Worm (Caenorhabditis elegans) whole organism, young adult: Measurements from ENCODE around the gene ZC239.15.

ENCODE experiments used
- B0019.2 ChIP-seq: fragments of 200-800 bp; sonication (Bioruptor generic); conservative IDR thresholded peaks from 2 replicates; pipeline ENCODE4 v1.3.6; 2022; ENCODE audit warnings: missing genetic modification reagents, missing genetic modification characterization, missing compliant biosample characterization
- B0035.1 ChIP-seq: sonication (generic microtip); optimal IDR thresholded peaks from 2 replicates; lab custom pipeline; 2016; ENCODE audit warnings: missing genetic modification characterization, mild to moderate bottlenecking, missing compliant biosample characterization, missing genotype, missing genetic modification reagents
- B0261.1 ChIP-seq: sonication (generic microtip); optimal IDR thresholded peaks from 2 replicates; lab custom pipeline; 2016; ENCODE audit warnings: mild to moderate bottlenecking, missing genetic modification characterization, moderate library complexity, missing compliant biosample characterization
- B0336.3 ChIP-seq: fragments of 200-800 bp; sonication (Bioruptor generic); IDR thresholded peaks from 2 replicates; pipeline ENCODE4 v1.3.6; 2022; ENCODE audit warnings: missing genetic modification characterization, missing compliant biosample characterization
- C06A6.2 ChIP-seq: fragments of 200-800 bp; sonication (Bioruptor generic); conservative IDR thresholded peaks from 2 replicates; pipeline ENCODE4 v1.3.6; 2022; ENCODE audit warnings: missing genetic modification characterization, missing compliant biosample characterization
- C17E4.6 ChIP-seq: fragments of 200-800 bp; sonication (Bioruptor generic); IDR thresholded peaks from 2 replicates; pipeline ENCODE4 v1.3.6; 2022; ENCODE audit warnings: missing genetic modification reagents, missing genetic modification characterization, missing compliant biosample characterization
- F33H1.4 ChIP-seq: fragments of 200-800 bp; sonication (Bioruptor generic); IDR thresholded peaks from 2 replicates; pipeline ENCODE4 v1.3.6; 2022; ENCODE audit warnings: missing genetic modification reagents, missing genetic modification characterization, missing compliant biosample characterization
- F39B2.1 ChIP-seq: fragments of 200-800 bp; sonication (Bioruptor generic); IDR thresholded peaks from 2 replicates; pipeline ENCODE4 v1.3.6; 2022; ENCODE audit warnings: missing genetic modification reagents, missing genetic modification characterization, missing compliant biosample characterization
- F49E8.2 ChIP-seq: sonication (generic microtip); optimal IDR thresholded peaks from 3 replicates; lab custom pipeline; 2017; ENCODE audit warnings: missing genetic modification characterization, mild to moderate bottlenecking, missing compliant biosample characterization, antibody characterized with exemption, moderate library complexity; ENCODE audit not compliant: insufficient read depth
- F55B11.4 ChIP-seq: sonication (generic microtip); optimal IDR thresholded peaks from 2 replicates; lab custom pipeline; 2016; ENCODE audit warnings: missing compliant biosample characterization, missing genetic modification characterization, borderline replicate concordance; ENCODE audit not compliant: insufficient read depth
- F57C9.4 ChIP-seq: sonication (generic microtip); optimal IDR thresholded peaks from 2 replicates; lab custom pipeline; 2017; ENCODE audit warnings: mild to moderate bottlenecking, missing genetic modification characterization, missing compliant biosample characterization
- Y53F4B.3 ChIP-seq: fragments of 200-800 bp; sonication (Bioruptor generic); IDR thresholded peaks from 2 replicates; pipeline ENCODE4 v1.3.6; 2022; ENCODE audit warnings: missing genetic modification reagents, missing genetic modification characterization, missing compliant biosample characterization
- Y67H2A.10 ChIP-seq: fragments of 200-800 bp; sonication (Bioruptor generic); conservative IDR thresholded peaks from 2 replicates; pipeline ENCODE4 v1.3.6; 2022; ENCODE audit warnings: missing genetic modification reagents, missing genetic modification characterization, missing compliant biosample characterization
- Y95B8A.8 ChIP-seq: fragments of 200-800 bp; sonication (Bioruptor generic); IDR thresholded peaks from 2 replicates; pipeline ENCODE4 v1.3.6; 2022; ENCODE audit warnings: missing genetic modification reagents, missing genetic modification characterization, missing compliant biosample characterization
- aptf-2 ChIP-seq: fragments of 200-800 bp; sonication (Bioruptor generic); conservative IDR thresholded peaks from 2 replicates; pipeline ENCODE4 v1.3.6; 2022; ENCODE audit warnings: missing genetic modification reagents, missing genetic modification characterization, missing compliant biosample characterization
- aptf-3 ChIP-seq: fragments of 200-800 bp; sonication (Bioruptor generic); IDR thresholded peaks from 2 replicates; pipeline ENCODE4 v1.3.6; 2022; ENCODE audit warnings: missing genetic modification characterization, missing compliant biosample characterization
- atf-7 ChIP-seq: sonication (generic microtip); optimal IDR thresholded peaks from 2 replicates; lab custom pipeline; 2017; ENCODE audit warnings: mild to moderate bottlenecking, missing genetic modification characterization, missing compliant biosample characterization
- athp-1 ChIP-seq: sonication (generic microtip); optimal IDR thresholded peaks from 2 replicates; lab custom pipeline; 2017; ENCODE audit warnings: mild to moderate bottlenecking, missing genetic modification characterization, missing compliant biosample characterization
- attf-5 ChIP-seq: fragments of 200-800 bp; sonication (Bioruptor generic); optimal IDR thresholded peaks from 2 replicates; lab custom pipeline; 2018; ENCODE audit warnings: mild to moderate bottlenecking, missing genetic modification characterization, missing compliant biosample characterization
- attf-6 ChIP-seq: fragments of 200-800 bp; sonication (Bioruptor generic); IDR thresholded peaks from 2 replicates; pipeline ENCODE4 v1.3.6; 2022; ENCODE audit warnings: missing genetic modification reagents, missing genetic modification characterization, missing compliant biosample characterization
- ceh-100 ChIP-seq: fragments of 200-800 bp; sonication (Bioruptor generic); IDR thresholded peaks from 2 replicates; pipeline ENCODE4 v1.3.6; 2022; ENCODE audit warnings: missing genetic modification reagents, missing genetic modification characterization, missing compliant biosample characterization
- chd-7 ChIP-seq: sonication (generic microtip); optimal IDR thresholded peaks from 2 replicates; lab custom pipeline; 2016; ENCODE audit warnings: mild to moderate bottlenecking, missing genetic modification characterization, moderate library complexity, missing compliant biosample characterization
- die-1 ChIP-seq: sonication (generic microtip); optimal IDR thresholded peaks from 2 replicates; lab custom pipeline; 2016; ENCODE audit warnings: missing genotype, mild to moderate bottlenecking, missing genetic modification characterization, missing compliant biosample characterization
- dox-1 ChIP-seq: fragments of 200-800 bp; sonication (Bioruptor generic); IDR thresholded peaks from 2 replicates; pipeline ENCODE4 v1.3.6; 2022; ENCODE audit warnings: missing genetic modification reagents, missing genetic modification characterization, missing compliant biosample characterization
- dpl-1 ChIP-seq: fragments of 150-350 bp; optimal IDR thresholded peaks from 2 replicates; lab custom pipeline; 2014; ENCODE audit warnings: missing biosample characterization, missing genetic modification reagents, missing genetic modification characterization
- efl-1 ChIP-seq: fragments of 150-350 bp; optimal IDR thresholded peaks from 2 replicates; lab custom pipeline; 2014; ENCODE audit warnings: missing biosample characterization, missing genetic modification reagents, missing genetic modification characterization
- egl-18 ChIP-seq: fragments of 200-800 bp; sonication (Bioruptor generic); IDR thresholded peaks from 2 replicates; pipeline ENCODE4 v1.3.6; 2022; ENCODE audit warnings: missing genetic modification reagents, missing genetic modification characterization, missing compliant biosample characterization
- ets-4 ChIP-seq: fragments of 200-800 bp; sonication (Bioruptor generic); optimal IDR thresholded peaks from 2 replicates; lab custom pipeline; 2018; ENCODE audit warnings: mild to moderate bottlenecking, missing genetic modification characterization, missing compliant biosample characterization
- hmg-1.2 ChIP-seq: fragments of 200-800 bp; sonication (Bioruptor generic); IDR thresholded peaks from 2 replicates; pipeline ENCODE4 v1.3.6; 2022; ENCODE audit warnings: missing genetic modification reagents, missing genetic modification characterization, missing compliant biosample characterization
- hsf-1 ChIP-seq: fragments of 200-800 bp; sonication (Bioruptor generic); IDR thresholded peaks from 2 replicates; pipeline ENCODE4 v1.3.6; 2022; ENCODE audit warnings: missing genetic modification reagents, missing genetic modification characterization, missing compliant biosample characterization
- lin-26 ChIP-seq: fragments of 200-800 bp; sonication (Bioruptor generic); IDR thresholded peaks from 2 replicates; pipeline ENCODE4 v1.3.6; 2022; ENCODE audit warnings: missing genetic modification reagents, missing genetic modification characterization, missing compliant biosample characterization
- lin-40 ChIP-seq: sonication (generic microtip); optimal IDR thresholded peaks from 2 replicates; lab custom pipeline; 2016; ENCODE audit warnings: missing genetic modification characterization, mild to moderate bottlenecking, missing compliant biosample characterization, missing genotype, missing genetic modification reagents
- lin-54 ChIP-seq: fragments of 200-800 bp; sonication (Bioruptor generic); optimal IDR thresholded peaks from 2 replicates; lab custom pipeline; 2018; ENCODE audit warnings: mild to moderate bottlenecking, missing genetic modification characterization, missing compliant biosample characterization
- madf-6 ChIP-seq: fragments of 200-800 bp; sonication (Bioruptor generic); IDR thresholded peaks from 2 replicates; pipeline ENCODE4 v1.3.6; 2022; ENCODE audit warnings: missing genetic modification reagents, missing genetic modification characterization, missing compliant biosample characterization
- mxl-1 ChIP-seq: sonication (generic microtip); optimal IDR thresholded peaks from 2 replicates; lab custom pipeline; 2016; ENCODE audit warnings: missing genetic modification characterization, missing compliant biosample characterization
- nfya-1 ChIP-seq: sonication (generic microtip); optimal IDR thresholded peaks from 2 replicates; lab custom pipeline; 2017; ENCODE audit warnings: antibody characterized with exemption, missing compliant biosample characterization, missing genetic modification characterization, borderline replicate concordance; ENCODE audit not compliant: insufficient read depth
- nfyb-1 ChIP-seq: fragments of 200-800 bp; sonication (Bioruptor generic); IDR thresholded peaks from 2 replicates; pipeline ENCODE4 v1.3.6; 2022; ENCODE audit warnings: missing genetic modification reagents, missing genetic modification characterization, missing compliant biosample characterization
- nhr-80 ChIP-seq: sonication (generic microtip); optimal IDR thresholded peaks from 2 replicates; lab custom pipeline; 2016; ENCODE audit warnings: missing genetic modification characterization, missing compliant biosample characterization
- pbrm-1 ChIP-seq: fragments of 200-800 bp; sonication (Bioruptor generic); IDR thresholded peaks from 2 replicates; pipeline ENCODE4 v1.3.6; 2022; ENCODE audit warnings: missing genetic modification reagents, missing genetic modification characterization, missing compliant biosample characterization
- rcor-1 ChIP-seq: fragments of 200-800 bp; sonication (Bioruptor generic); IDR thresholded peaks from 2 replicates; pipeline ENCODE4 v1.3.6; 2022; ENCODE audit warnings: missing genetic modification reagents, missing genetic modification characterization, missing compliant biosample characterization
- sdz-38 ChIP-seq: sonication (generic microtip); optimal IDR thresholded peaks from 2 replicates; lab custom pipeline; 2016; ENCODE audit warnings: missing genotype, missing genetic modification characterization, missing compliant biosample characterization
- sptf-2 ChIP-seq: fragments of 200-800 bp; sonication (Bioruptor generic); optimal IDR thresholded peaks from 2 replicates; lab custom pipeline; 2018; ENCODE audit warnings: mild to moderate bottlenecking, missing genetic modification characterization, missing compliant biosample characterization
- tlf-1 ChIP-seq: fragments of 200-800 bp; sonication (Bioruptor generic); optimal IDR thresholded peaks from 2 replicates; lab custom pipeline; 2018; ENCODE audit warnings: mild to moderate bottlenecking, missing genetic modification characterization, missing compliant biosample characterization
- unc-62 ChIP-seq: fragments of 150-350 bp; optimal IDR thresholded peaks from 2 replicates; lab custom pipeline; 2014; ENCODE audit warnings: missing biosample characterization, missing genetic modification reagents, missing genetic modification characterization
- zfh-2 ChIP-seq: fragments of 200-800 bp; sonication (Bioruptor generic); conservative IDR thresholded peaks from 2 replicates; pipeline ENCODE4 v1.3.6; 2022; ENCODE audit warnings: missing genetic modification reagents, missing genetic modification characterization, missing compliant biosample characterization
- ztf-18 ChIP-seq: sonication (generic microtip); optimal IDR thresholded peaks from 2 replicates; lab custom pipeline; 2016; ENCODE audit warnings: missing genotype, mild to moderate bottlenecking, missing genetic modification characterization, missing compliant biosample characterization
- ztf-28 ChIP-seq: fragments of 200-800 bp; sonication (Bioruptor generic); IDR thresholded peaks from 2 replicates; pipeline ENCODE4 v1.3.6; 2022; ENCODE audit warnings: missing genetic modification reagents, missing genetic modification characterization, missing compliant biosample characterization
- ztf-3 ChIP-seq: fragments of 200-800 bp; sonication (Bioruptor generic); optimal IDR thresholded peaks from 2 replicates; lab custom pipeline; 2018; ENCODE audit warnings: mild to moderate bottlenecking, missing genetic modification characterization, missing compliant biosample characterization

ZC239.15 gene

ce11 chrII:3247556-3247955 is 23.0 kb upstream of the ZC239.15 start:
- peak; percentile 51; the same call in 1 of the 2 replicates for TF ChIP-seq zfh-2 (GFP tag; lab: Robert Waterston, UW)
- TF ChIP-seq pbrm-1 = no peak

ce11 chrII:3245836-3246235 is 21.3 kb upstream of the ZC239.15 start, which contains the start of gene C17F4.7:
TSS of gene C17F4.7 (minus strand) at chrII:3246015.
- TF ChIP-seq B0261.1 = no peak
- no peak for TF ChIP-seq hsf-1 (GFP tag; lab: Robert Waterston, UW)
- no peak for TF ChIP-seq aptf-2
- no peak for TF ChIP-seq hmg-1.2 (GFP tag; lab: Robert Waterston, UW)
- TF ChIP-seq dpl-1 = no peak
- TF ChIP-seq nfya-1 (tag; lab: Kevin White, UChicago) = no peak
- TF ChIP-seq Y67H2A.10 (GFP tag; lab: Robert Waterston, UW) = no peak
- TF ChIP-seq ztf-3 = no peak
- 0 out of 2 replicates have a peak, but pooled peaks have one; percentile 40 for TF ChIP-seq pbrm-1
- no peak for TF ChIP-seq ztf-28
- TF ChIP-seq F39B2.1 (GFP tag; lab: Robert Waterston, UW) = no peak
- TF ChIP-seq F55B11.4 = no peak
- TF ChIP-seq efl-1 (GFP tag; lab: Kevin White, UChicago) = no peak
- no peak for TF ChIP-seq Y53F4B.3 (GFP tag; lab: Robert Waterston, UW)
- TF ChIP-seq attf-6 (GFP tag; lab: Robert Waterston, UW) = no peak
- TF ChIP-seq C17E4.6 (GFP tag; lab: Robert Waterston, UW) = no peak
- TF ChIP-seq tlf-1 (GFP tag; lab: Kevin White, UChicago) = no peak
- peak; percentile 50 for TF ChIP-seq atf-7 (tag; lab: Kevin White, UChicago)
- TF ChIP-seq ets-4 = peak; percentile 51
- no peak for TF ChIP-seq F33H1.4
- TF ChIP-seq sptf-2 (GFP tag; lab: Kevin White, UChicago) = no peak
- no peak for TF ChIP-seq mxl-1 (tag; lab: Kevin White, UChicago)
- TF ChIP-seq lin-40 (tag; lab: Kevin White, UChicago) = no peak
- 0 out of 2 replicates have a peak, but pooled peaks have one; percentile 16 for TF ChIP-seq B0336.3
- TF ChIP-seq attf-5 (GFP tag; lab: Kevin White, UChicago) = peak; percentile 2
- TF ChIP-seq nfyb-1 (GFP tag; lab: Robert Waterston, UW) = no peak
- no peak for TF ChIP-seq B0035.1
- no peak for TF ChIP-seq lin-26 (GFP tag; lab: Robert Waterston, UW)
- TF ChIP-seq madf-6 = no peak
- no peak for TF ChIP-seq chd-7 (tag; lab: Kevin White, UChicago)
- peak; percentile 94 for TF ChIP-seq nhr-80
- no peak for TF ChIP-seq die-1
- TF ChIP-seq lin-54 (GFP tag; lab: Kevin White, UChicago) = no peak
- no peak for TF ChIP-seq rcor-1 (GFP tag; lab: Robert Waterston, UW)
- peak; percentile 47 for TF ChIP-seq unc-62 (GFP tag; lab: Kevin White, UChicago)
- TF ChIP-seq F49E8.2 (tag; lab: Kevin White, UChicago) = no peak
- no peak for TF ChIP-seq ztf-18
- TF ChIP-seq egl-18 = no peak
- no peak for TF ChIP-seq F57C9.4
- TF ChIP-seq sdz-38 (tag; lab: Kevin White, UChicago) = no peak
- TF ChIP-seq ceh-100 = no peak
- no peak for TF ChIP-seq Y95B8A.8 (GFP tag; lab: Robert Waterston, UW)
- no peak for TF ChIP-seq B0019.2 (GFP tag; lab: Robert Waterston, UW)
- TF ChIP-seq C06A6.2 = no peak
- peak; percentile 46 for TF ChIP-seq dox-1 (GFP tag; lab: Robert Waterston, UW)
- TF ChIP-seq aptf-3 = no peak
- no peak for TF ChIP-seq athp-1
